Fruit fly (Drosophila melanogaster) whole organism, wandering third instar larva: ENCODE measurements around the gene CG6293.

Source experiments
- Abd-B ChIP-seq: fragments of >200 bp; optimal IDR thresholded peaks from 2 replicates; lab custom pipeline; 2017; ENCODE audit warnings: missing biosample characterization, missing genetic modification characterization
- CG32264 ChIP-seq: fragments of 200-800 bp; sonication (Bioruptor generic); optimal IDR thresholded peaks from 2 replicates; lab custom pipeline; 2016; ENCODE audit warnings: missing biosample characterization, missing genetic modification characterization
- CG9705 ChIP-seq: fragments of 200-800 bp; sonication (Bioruptor generic); optimal IDR thresholded peaks from 2 replicates; lab custom pipeline; 2018; ENCODE audit warnings: missing biosample characterization, mild to moderate bottlenecking, missing genetic modification characterization
- CrebA ChIP-seq: fragments of 200-800 bp; sonication (Bioruptor generic); optimal IDR thresholded peaks from 2 replicates; lab custom pipeline; 2016; ENCODE audit warnings: missing biosample characterization, mild to moderate bottlenecking, missing genetic modification characterization, borderline replicate concordance
- Dfd ChIP-seq: fragments of >200 bp; optimal IDR thresholded peaks from 2 replicates; lab custom pipeline; 2017; ENCODE audit warnings: missing biosample characterization, missing genetic modification characterization
- Dif ChIP-seq: fragments of 200-275, 200-300 bp; sonication (Bioruptor generic); optimal IDR thresholded peaks from 2 replicates; lab custom pipeline; 2018; ENCODE audit warnings: missing biosample characterization, missing genetic modification characterization; ENCODE audit not compliant: partially characterized antibody
- GATAd ChIP-seq: sonication (Bioruptor generic); optimal IDR thresholded peaks from 2 replicates; lab custom pipeline; 2016; ENCODE audit warnings: missing biosample characterization, missing genetic modification characterization
- HLH106 ChIP-seq: fragments of 200-800 bp; optimal IDR thresholded peaks from 3 replicates; lab custom pipeline; 2019; ENCODE audit warnings: missing biosample characterization, mild to moderate bottlenecking, missing genetic modification characterization, moderate library complexity
- Hnf4 ChIP-seq: fragments of 200-800 bp; sonication (Bioruptor generic); optimal IDR thresholded peaks from 2 replicates; lab custom pipeline; 2016; ENCODE audit warnings: missing biosample characterization, mild to moderate bottlenecking, missing genetic modification characterization
- Hr78 ChIP-seq: fragments of >200 bp; optimal IDR thresholded peaks from 2 replicates; lab custom pipeline; 2017; ENCODE audit warnings: missing biosample characterization, missing genetic modification characterization
- Hr83 ChIP-seq: fragments of 200-300 bp; sonication (Bioruptor generic); optimal IDR thresholded peaks from 2 replicates; lab custom pipeline; 2016; ENCODE audit warnings: missing biosample characterization, mild to moderate bottlenecking, missing genetic modification characterization, moderate library complexity; ENCODE audit not compliant: poor library complexity, severe bottlenecking
- Jra ChIP-seq: sonication (Bioruptor generic); optimal IDR thresholded peaks from 2 replicates; lab custom pipeline; 2016; ENCODE audit warnings: missing biosample characterization, missing genetic modification characterization
- Mio ChIP-seq: sonication (Bioruptor generic); optimal IDR thresholded peaks from 2 replicates; lab custom pipeline; 2016; ENCODE audit warnings: missing biosample characterization, missing genetic modification characterization
- Myc ChIP-seq: fragments of >200 bp; optimal IDR thresholded peaks from 2 replicates; lab custom pipeline; 2017
- N ChIP-seq: fragments of >200 bp; optimal IDR thresholded peaks from 2 replicates; lab custom pipeline; 2018; ENCODE audit warnings: missing biosample characterization, missing external identifiers, missing genetic modification characterization
- OdsH ChIP-seq: fragments of 200-800 bp; sonication (Bioruptor generic); optimal IDR thresholded peaks from 2 replicates; lab custom pipeline; 2016; ENCODE audit warnings: missing biosample characterization, mild to moderate bottlenecking, missing genetic modification characterization
- Rel ChIP-seq, 2 experiments: fragments of 200-800 bp; sonication (Bioruptor generic) in 1 of 2; optimal IDR thresholded peaks; 2 replicates in 1 of 2; 3 replicates in 1 of 2; lab custom pipeline; 2016 to 2019; ENCODE audit warnings: mild to moderate bottlenecking in 2 of 2, missing biosample characterization in 2 of 2, missing genetic modification characterization in 2 of 2, moderate library complexity in 1 of 2
- Sp1 ChIP-seq: fragments of 200-800 bp; sonication (Bioruptor generic); optimal IDR thresholded peaks from 3 replicates; lab custom pipeline; 2019; ENCODE audit warnings: missing biosample characterization, mild to moderate bottlenecking, missing genetic modification characterization, moderate library complexity
- Vsx2 ChIP-seq: fragments of 200-300, 225-300 bp; sonication (Bioruptor generic); optimal IDR thresholded peaks from 2 replicates; lab custom pipeline; 2018; ENCODE audit warnings: missing biosample characterization, missing genetic modification characterization; ENCODE audit not compliant: partially characterized antibody
- br ChIP-seq: fragments of 200-800 bp; sonication (Bioruptor generic); optimal IDR thresholded peaks from 2 replicates; lab custom pipeline; 2016; ENCODE audit warnings: missing biosample characterization, missing genetic modification characterization
- brk ChIP-seq: fragments of 200-800 bp; sonication (Bioruptor generic); optimal IDR thresholded peaks from 2 replicates; lab custom pipeline; 2016; ENCODE audit warnings: missing biosample characterization, mild to moderate bottlenecking, missing genetic modification characterization
- dl ChIP-seq, 2 experiments: fragments of 175-275, 200-275 bp in 1 of 2; fragments of 200-275 bp in 1 of 2; sonication (Bioruptor generic); optimal IDR thresholded peaks; lab custom pipeline; 2018; ENCODE audit warnings: mild to moderate bottlenecking in 2 of 2, missing biosample characterization in 2 of 2, missing genetic modification characterization in 2 of 2, moderate library complexity in 2 of 2; ENCODE audit not compliant: partially characterized antibody in 2 of 2, insufficient read depth in 1 of 2
- dmrt93B ChIP-seq: fragments of 200-800 bp; sonication (Bioruptor generic); optimal IDR thresholded peaks from 2 replicates; lab custom pipeline; 2018; ENCODE audit warnings: missing biosample characterization, mild to moderate bottlenecking, missing genetic modification characterization
- dsf ChIP-seq: sonication (Bioruptor generic); optimal IDR thresholded peaks from 2 replicates; lab custom pipeline; 2016; ENCODE audit warnings: missing biosample characterization, missing genetic modification characterization, borderline replicate concordance
- ey ChIP-seq: fragments of 200-800 bp; sonication (Bioruptor generic); optimal IDR thresholded peaks from 2 replicates; lab custom pipeline; 2016; ENCODE audit warnings: missing biosample characterization, missing genetic modification characterization
- foxo ChIP-seq, 2 experiments: fragments of 200-800 bp; sonication (Bioruptor generic); optimal IDR thresholded peaks; 2 replicates in 1 of 2; 3 replicates in 1 of 2; lab custom pipeline; 2016 to 2017; ENCODE audit warnings: missing biosample characterization in 2 of 2, missing genetic modification characterization in 2 of 2
- fru ChIP-seq: fragments of 200-800 bp; sonication (Bioruptor generic); optimal IDR thresholded peaks from 3 replicates; lab custom pipeline; 2016; ENCODE audit warnings: missing biosample characterization, mild to moderate bottlenecking, missing genetic modification characterization
- h ChIP-seq: fragments of 200-800 bp; sonication (Bioruptor generic); optimal IDR thresholded peaks from 3 replicates; lab custom pipeline; 2016; ENCODE audit warnings: missing biosample characterization, mild to moderate bottlenecking, missing genetic modification characterization
- jim ChIP-seq: fragments of 175-275, 200-325 bp; sonication (Bioruptor generic); optimal IDR thresholded peaks from 2 replicates; lab custom pipeline; 2016; ENCODE audit warnings: missing biosample characterization, mild to moderate bottlenecking, missing genetic modification characterization
- lola ChIP-seq: fragments of >200 bp; optimal IDR thresholded peaks from 2 replicates; lab custom pipeline; 2017; ENCODE audit warnings: missing biosample characterization, missing genetic modification characterization
- pan ChIP-seq: fragments of >200 bp; optimal IDR thresholded peaks from 2 replicates; lab custom pipeline; 2017
- psq ChIP-seq: fragments of 200-800 bp; sonication (Bioruptor generic); optimal IDR thresholded peaks from 3 replicates; lab custom pipeline; 2017; ENCODE audit warnings: missing biosample characterization, mild to moderate bottlenecking, missing genetic modification characterization, moderate library complexity
- rgr ChIP-seq: fragments of 200-800 bp; sonication (Bioruptor generic); optimal IDR thresholded peaks from 3 replicates; lab custom pipeline; 2016; ENCODE audit warnings: missing biosample characterization, mild to moderate bottlenecking, missing genetic modification characterization
- sage ChIP-seq: fragments of 200-800 bp; sonication (Bioruptor generic); optimal IDR thresholded peaks from 2 replicates; lab custom pipeline; 2016; ENCODE audit warnings: missing biosample characterization, mild to moderate bottlenecking, missing genetic modification characterization
- sv ChIP-seq: fragments of 200-800 bp; sonication (Bioruptor generic); optimal IDR thresholded peaks from 3 replicates; lab custom pipeline; 2016; ENCODE audit warnings: missing biosample characterization, missing genetic modification characterization
- tai ChIP-seq: sonication (Bioruptor generic); optimal IDR thresholded peaks from 2 replicates; lab custom pipeline; 2016; ENCODE audit warnings: missing biosample characterization, missing genetic modification characterization
- usp ChIP-seq: fragments of >200 bp; optimal IDR thresholded peaks from 2 replicates; lab custom pipeline; 2017; ENCODE audit warnings: missing biosample characterization, missing genetic modification characterization
- woc ChIP-seq: sonication (Bioruptor generic); optimal IDR thresholded peaks from 2 replicates; lab custom pipeline; 2016; ENCODE audit warnings: missing biosample characterization, mild to moderate bottlenecking, missing genetic modification characterization

The CG6293 gene

DNA sequence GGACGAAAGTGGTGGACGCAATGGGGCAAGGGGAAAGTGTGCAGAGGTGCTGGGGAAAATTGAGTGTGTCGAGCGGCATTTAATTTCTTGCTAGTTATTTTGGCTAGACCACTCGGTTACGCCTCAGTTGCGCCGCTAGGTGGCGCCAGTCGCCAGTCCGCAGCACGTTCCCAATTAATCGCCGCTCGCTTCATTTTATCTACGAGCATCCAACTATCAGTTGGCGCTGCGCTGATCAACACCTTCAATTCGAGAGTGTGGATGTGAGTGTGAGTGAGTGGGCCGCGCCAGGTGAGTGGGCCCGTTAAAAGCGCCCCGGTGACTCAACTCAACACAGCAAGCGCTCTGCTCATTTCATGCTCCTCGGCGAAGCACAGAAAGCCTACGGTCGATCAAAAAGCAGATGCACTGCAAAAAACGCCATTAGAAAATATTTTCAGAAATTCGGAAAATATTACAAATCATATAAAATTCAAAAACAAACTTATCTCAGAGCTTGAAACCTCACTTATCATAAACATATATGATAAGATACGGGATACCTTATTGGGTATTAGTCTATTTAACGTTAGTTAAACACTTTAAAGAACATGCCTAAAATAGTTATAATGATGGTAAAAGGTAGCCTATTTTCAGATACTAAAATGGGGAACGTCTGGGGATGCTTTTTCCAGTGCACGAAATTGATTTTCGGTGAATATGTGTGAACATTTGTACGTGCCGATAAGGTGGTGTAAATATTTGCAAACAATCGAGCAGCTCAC, 43.1 kb downstream of the CG6293 start:
- TF ChIP-seq Myc (lab: Kevin White, UChicago) (no peak), rgr (GFP tag; lab: Kevin White, UChicago) (peak; percentile 89), GATAd (GFP tag; lab: Kevin White, UChicago) (no peak), usp (GFP tag; lab: Kevin White, UChicago) (no peak), woc (GFP tag; lab: Kevin White, UChicago) (peak; percentile 70), br (GFP tag; lab: Kevin White, UChicago) (peak; percentile 90), HLH106 (peak; percentile 95), Hnf4 (GFP tag; lab: Kevin White, UChicago) (peak; percentile 77), pan (lab: Kevin White, UChicago) (no peak), CrebA (GFP tag; lab: Kevin White, UChicago) (no peak), Jra (GFP tag; lab: Kevin White, UChicago) (peak; percentile 70), jim (GFP tag; lab: Kevin White, UChicago) (no peak), Mio (GFP tag; lab: Kevin White, UChicago) (peak; percentile 64), sage (peak; percentile 55), N (GFP tag; lab: Kevin White, UChicago) (no peak), CG32264 (peak; percentile 72), dl (GFP tag; optimal IDR thresholded peaks at IDR 0.05; lab: Kevin White, UChicago; ENCODE audit: insufficient read depth in 1 of 2, partially characterized antibody in 2 of 2) (no peak), Hr83 (no peak), Vsx2 (GFP tag; lab: Kevin White, UChicago) (no peak), foxo (GFP tag; optimal IDR thresholded peaks at IDR 0.05; lab: Kevin White, UChicago) (peak; percentile 1 to 92), fru (GFP tag; lab: Kevin White, UChicago) (peak; percentile 90), Dif (GFP tag; lab: Kevin White, UChicago) (no peak), h (peak; percentile 92), brk (GFP tag; lab: Kevin White, UChicago) (peak; percentile 77), dsf (GFP tag; lab: Kevin White, UChicago) (no peak), Hr78 (no peak), Dfd (GFP tag; lab: Kevin White, UChicago) (no peak), Rel (GFP tag; optimal IDR thresholded peaks at IDR 0.05; lab: Kevin White, UChicago) (no peak), Rel (tag; optimal IDR thresholded peaks at IDR 0.05; lab: Kevin White, UChicago) (peak; percentile 58), psq (GFP tag; lab: Kevin White, UChicago) (peak; percentile 76), tai (GFP tag; lab: Kevin White, UChicago) (peak; percentile 74), Sp1 (GFP tag; lab: Kevin White, UChicago) (peak; percentile 91), OdsH (GFP tag; lab: Kevin White, UChicago) (peak; percentile 89), Abd-B (GFP tag; lab: Kevin White, UChicago) (no peak), lola (GFP tag; lab: Kevin White, UChicago) (no peak), sv (GFP tag; lab: Kevin White, UChicago) (peak; percentile 80), CG9705 (GFP tag; lab: Kevin White, UChicago) (peak; percentile 73), ey (GFP tag; lab: Kevin White, UChicago) (peak; percentile 90), dmrt93B (GFP tag; lab: Kevin White, UChicago) (peak; percentile 86)
